Fruit fly (Drosophila melanogaster) S2 (cell line): ENCODE results near the gene grn.

Experiments used
- CG8478 ChIP-seq: fragments of >200 bp; optimal IDR thresholded peaks from 2 replicates; lab custom pipeline; 2018
- CTCF ChIP-seq, 2 experiments: fragments of >200 bp; optimal IDR thresholded peaks; 2 replicates each; lab custom pipeline; 2018

DNA sequence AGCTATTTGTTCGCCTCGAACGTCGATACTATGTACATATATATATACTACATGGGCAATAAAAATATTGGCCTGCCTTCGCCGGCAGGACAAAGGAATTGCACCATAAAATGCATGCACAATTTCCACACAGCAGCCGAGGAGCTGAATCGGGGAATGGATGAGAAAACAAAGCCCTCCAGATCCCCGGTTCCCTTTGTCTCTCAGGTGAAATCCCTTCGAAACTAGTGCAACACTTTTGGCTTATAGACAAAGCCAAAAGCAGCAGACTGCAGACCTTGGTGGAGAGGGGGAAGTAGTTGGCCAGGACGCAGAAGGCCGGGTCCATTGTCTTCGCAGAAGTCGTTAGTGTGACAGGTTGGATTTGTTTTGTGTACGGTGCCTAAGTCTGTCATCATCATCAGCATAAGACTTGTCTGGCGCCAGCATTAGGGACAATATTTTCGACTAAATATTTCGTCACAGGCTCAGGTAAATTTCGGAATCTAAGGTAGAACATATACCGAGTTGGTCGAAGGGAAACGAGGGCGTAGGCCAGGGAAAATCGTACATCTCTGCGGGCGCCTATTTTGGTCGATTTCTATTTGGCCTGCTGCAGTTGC is 24.1 kb upstream of the grn start:
- TF ChIP-seq CG8478 (lab: Kevin White, UChicago) (no peak), CTCF (optimal IDR thresholded peaks at IDR 0.05; lab: Kevin White, UChicago) (no peak)
